Worm (Caenorhabditis elegans): ENCODE results near the gene vps-24.

Gene vps-24

ce11 chrII:4955353-4955752 is 38.4 kb upstream of the vps-24 start, which contains the start of gene pbs-3:
pbs-3 (minus strand) TSS chrII:4955427.
- no peak for TF ChIP-seq fkh-10 (GFP tag; optimal IDR thresholded peaks at IDR 0.05)
- TF ChIP-seq K09A11.1 (tag; optimal IDR thresholded peaks at IDR 0.05; ENCODE audit: insufficient read depth): no peak
- no peak for TF ChIP-seq ttx-3 (tag; optimal IDR thresholded peaks at IDR 0.05)
- TF ChIP-seq pqm-1 (tag; optimal IDR thresholded peaks at IDR 0.05): no peak
- TF ChIP-seq ceh-14 (tag; optimal IDR thresholded peaks at IDR 0.05): peak; percentile 74
- TF ChIP-seq sdc-2 (tag; optimal IDR thresholded peaks at IDR 0.05): no peak
- TF ChIP-seq eyg-1 (tag; optimal IDR thresholded peaks at IDR 0.05): no peak
- TF ChIP-seq pax-1 (tag; optimal IDR thresholded peaks at IDR 0.05): no peak
- TF ChIP-seq Y22D7AL.16 (tag; optimal IDR thresholded peaks at IDR 0.05): no peak
- no peak for TF ChIP-seq lin-11 (tag; optimal IDR thresholded peaks at IDR 0.05)
- no peak for TF ChIP-seq nhr-11 (tag; optimal IDR thresholded peaks at IDR 0.05)
- peak; percentile 97 for TF ChIP-seq ceh-31 (tag; optimal IDR thresholded peaks at IDR 0.05)
- no peak for TF ChIP-seq unc-3 (GFP tag; conservative IDR thresholded peaks at IDR 0.05)
- TF ChIP-seq unc-3 (tag; optimal IDR thresholded peaks at IDR 0.05): no peak
- TF ChIP-seq madf-2 (tag; optimal IDR thresholded peaks at IDR 0.05): peak; percentile 6
- TF ChIP-seq nhr-232 (tag; optimal IDR thresholded peaks at IDR 0.05): no peak
- peak; percentile 60 for TF ChIP-seq nfya-1 (tag; optimal IDR thresholded peaks at IDR 0.05)
- TF ChIP-seq ceh-9 (tag; optimal IDR thresholded peaks at IDR 0.05): no peak
- TF ChIP-seq npax-4 (tag; optimal IDR thresholded peaks at IDR 0.05): no peak
- no peak for TF ChIP-seq ceh-22 (tag; optimal IDR thresholded peaks at IDR 0.05)
- no peak for TF ChIP-seq ceh-24 (tag; optimal IDR thresholded peaks at IDR 0.05)
- no peak for TF ChIP-seq T23F11.4 (GFP tag; optimal IDR thresholded peaks at IDR 0.05)
- peak; percentile 66 for TF ChIP-seq ceh-2 (tag; optimal IDR thresholded peaks at IDR 0.05)
- TF ChIP-seq ref-2 (tag; optimal IDR thresholded peaks at IDR 0.05): peak; percentile 46
- TF ChIP-seq pat-9 (tag; optimal IDR thresholded peaks at IDR 0.05): no peak
- TF ChIP-seq hlh-13 (GFP tag; optimal IDR thresholded peaks at IDR 0.05): no peak
- TF ChIP-seq unc-86 (tag; optimal IDR thresholded peaks at IDR 0.05): peak; percentile 13
- no peak for TF ChIP-seq C38D4.7 (GFP tag; optimal IDR thresholded peaks at IDR 0.05)
- peak; percentile 88 for TF ChIP-seq tbx-2 (tag; optimal IDR thresholded peaks at IDR 0.05)
- TF ChIP-seq ets-4 (tag; optimal IDR thresholded peaks at IDR 0.05): peak; percentile 61
- peak; percentile 78 for TF ChIP-seq lim-6 (tag; optimal IDR thresholded peaks at IDR 0.05)
- TF ChIP-seq ceh-6 (GFP tag; optimal IDR thresholded peaks at IDR 0.05): no peak
- TF ChIP-seq C08G9.2 (tag; optimal IDR thresholded peaks at IDR 0.05): peak; percentile 76
- TF ChIP-seq pros-1 (tag; optimal IDR thresholded peaks at IDR 0.05): no peak
- TF ChIP-seq elt-2 (tag; optimal IDR thresholded peaks at IDR 0.05): peak; percentile 83
- TF ChIP-seq dmd-4 (tag; optimal IDR thresholded peaks at IDR 0.05; ENCODE audit: borderline replicate concordance): peak; percentile 37
- no peak for TF ChIP-seq pha-2 (tag; optimal IDR thresholded peaks at IDR 0.05)
- peak; percentile 15; the same call in 1 of the 2 replicates for TF ChIP-seq sox-2 (GFP tag; IDR thresholded peaks at IDR 0.05)
- peak; percentile 44 for TF ChIP-seq ceh-18 (tag; optimal IDR thresholded peaks at IDR 0.05)
- TF ChIP-seq fax-1 (tag; optimal IDR thresholded peaks at IDR 0.05): peak; percentile 54
- peak; percentile 29 for TF ChIP-seq ceh-34 (tag; optimal IDR thresholded peaks at IDR 0.05)
- no peak for TF ChIP-seq ceh-45 (GFP tag; IDR thresholded peaks at IDR 0.05)
- no peak for TF ChIP-seq che-1 (tag; optimal IDR thresholded peaks at IDR 0.05)
- TF ChIP-seq rnt-1 (tag; optimal IDR thresholded peaks at IDR 0.05): peak; percentile 66
- TF ChIP-seq ama-1 (optimal IDR thresholded peaks at IDR 0.05): no peak
- TF ChIP-seq unc-42 (tag; optimal IDR thresholded peaks at IDR 0.05): peak; percentile 60
- peak; percentile 68 for TF ChIP-seq F13H6.1 (tag; optimal IDR thresholded peaks at IDR 0.05)
- TF ChIP-seq elt-4 (tag; optimal IDR thresholded peaks at IDR 0.05): no peak
- TF ChIP-seq ceh-48 (tag; optimal IDR thresholded peaks at IDR 0.05): no peak
- TF ChIP-seq tbx-7 (tag; optimal IDR thresholded peaks at IDR 0.05): peak; percentile 13
- peak; percentile 30 for TF ChIP-seq hlh-8 (tag; optimal IDR thresholded peaks at IDR 0.05)
- TF ChIP-seq zip-5 (tag; optimal IDR thresholded peaks at IDR 0.05): peak; percentile 26
- TF ChIP-seq hlh-30 (tag; optimal IDR thresholded peaks at IDR 0.05; ENCODE audit: insufficient read depth): no peak
- TF ChIP-seq ztf-16 (tag; optimal IDR thresholded peaks at IDR 0.05): no peak
